Worm (Caenorhabditis elegans) whole organism, L4 larva: Measurements from ENCODE around the gene mib-1.

ENCODE experiments used
- D1046.2 ChIP-seq: fragments of 200-800 bp; sonication (Bioruptor generic); IDR thresholded peaks from 2 replicates; pipeline ENCODE4 v1.3.6; 2022; ENCODE audit warnings: missing genetic modification characterization, missing compliant biosample characterization
- R02D3.7 ChIP-seq: fragments of 150-350 bp; sonication (generic microtip); optimal IDR thresholded peaks from 3 replicates; lab custom pipeline; 2014; ENCODE audit warnings: missing biosample characterization, missing genetic modification characterization
- Y105C5A.15 ChIP-seq: fragments of 200-800 bp; sonication (Bioruptor generic); IDR thresholded peaks from 2 replicates; pipeline ENCODE4 v1.3.6; 2022; ENCODE audit warnings: missing genetic modification characterization, missing compliant biosample characterization
- Y48G9A.11 ChIP-seq: fragments of 200-800 bp; sonication (Bioruptor generic); IDR thresholded peaks from 2 replicates; pipeline ENCODE4 v1.3.6; 2022; ENCODE audit warnings: missing genetic modification reagents, missing genetic modification characterization, missing compliant biosample characterization
- Y75B8A.6 ChIP-seq: fragments of 200-800 bp; sonication (Bioruptor generic); IDR thresholded peaks from 2 replicates; pipeline ENCODE4 v1.3.6; 2022; ENCODE audit warnings: missing genetic modification reagents, missing genetic modification characterization, missing compliant biosample characterization
- ZK546.5 ChIP-seq, 2 experiments: sonication (generic microtip); optimal IDR thresholded peaks; 2 replicates each; lab custom pipeline; 2017; ENCODE audit warnings: missing biosample characterization in 2 of 2, missing genetic modification characterization in 2 of 2
- arid-1 ChIP-seq: fragments of 200-800 bp; sonication (Bioruptor generic); conservative IDR thresholded peaks from 2 replicates; pipeline ENCODE4 v1.3.6; 2022; ENCODE audit warnings: missing genetic modification reagents, missing genetic modification characterization, missing compliant biosample characterization
- ceh-28 ChIP-seq: fragments of 150-350 bp; optimal IDR thresholded peaks from 2 replicates; lab custom pipeline; 2014; ENCODE audit warnings: missing biosample characterization, missing genetic modification reagents, missing genetic modification characterization
- ceh-82 ChIP-seq: sonication (generic microtip); optimal IDR thresholded peaks from 2 replicates; lab custom pipeline; 2017; ENCODE audit warnings: missing biosample characterization, missing genetic modification characterization
- ctbp-1 ChIP-seq: fragments of 200-800 bp; sonication (Bioruptor generic); IDR thresholded peaks from 2 replicates; pipeline ENCODE4 v1.3.6; 2022; ENCODE audit warnings: missing genetic modification reagents, missing genetic modification characterization, missing compliant biosample characterization
- daf-16 ChIP-seq, 3 experiments: sonication (generic microtip); optimal IDR thresholded peaks; 2 replicates each; lab custom pipeline; 2016 to 2017; ENCODE audit warnings: missing genetic modification characterization in 3 of 3, missing genetic modification reagents in 3 of 3, mild to moderate bottlenecking in 2 of 3, missing compliant biosample characterization in 2 of 3, missing biosample characterization in 1 of 3, moderate library complexity in 1 of 3
- daf-19 ChIP-seq: fragments of 200-800 bp; sonication (Bioruptor generic); conservative IDR thresholded peaks from 2 replicates; pipeline ENCODE4 v1.3.6; 2022; ENCODE audit warnings: missing genetic modification characterization, missing compliant biosample characterization
- dmd-6 ChIP-seq: fragments of 200-800 bp; sonication (Bioruptor generic); IDR thresholded peaks from 2 replicates; pipeline ENCODE4 v1.3.6; 2022; ENCODE audit warnings: missing genetic modification reagents, missing genetic modification characterization, missing compliant biosample characterization
- dmd-8 ChIP-seq: fragments of 200-800 bp; sonication (Bioruptor generic); IDR thresholded peaks from 2 replicates; pipeline ENCODE4 v1.3.6; 2022; ENCODE audit warnings: missing genetic modification characterization, missing compliant biosample characterization
- dmd-9 ChIP-seq: fragments of 200-800 bp; sonication (Bioruptor generic); IDR thresholded peaks from 2 replicates; pipeline ENCODE4 v1.3.6; 2022; ENCODE audit warnings: missing genetic modification reagents, missing genetic modification characterization, missing compliant biosample characterization
- dpl-1 ChIP-seq: fragments of 150-350 bp; optimal IDR thresholded peaks from 2 replicates; lab custom pipeline; 2014; ENCODE audit warnings: missing biosample characterization, missing genetic modification reagents, missing genetic modification characterization
- egl-27 ChIP-seq: sonication (generic microtip); optimal IDR thresholded peaks from 3 replicates; lab custom pipeline; 2017; ENCODE audit warnings: missing biosample characterization, missing genetic modification reagents, missing genetic modification characterization
- egl-43 ChIP-seq: fragments of 200-800 bp; sonication (Bioruptor generic); IDR thresholded peaks from 2 replicates; pipeline ENCODE4 v1.3.6; 2022; ENCODE audit warnings: missing genetic modification reagents, missing genetic modification characterization, missing compliant biosample characterization
- hlh-11 ChIP-seq: fragments of 200-800 bp; sonication (Bioruptor generic); optimal IDR thresholded peaks from 2 replicates; lab custom pipeline; 2018; ENCODE audit warnings: mild to moderate bottlenecking, missing genetic modification characterization, missing compliant biosample characterization
- hlh-30 ChIP-seq: sonication (generic microtip); optimal IDR thresholded peaks from 2 replicates; lab custom pipeline; 2017; ENCODE audit warnings: antibody characterized with exemption, mild to moderate bottlenecking, missing genetic modification characterization, missing compliant biosample characterization; ENCODE audit not compliant: insufficient read depth
- jun-1 ChIP-seq: fragments of 150-350 bp; optimal IDR thresholded peaks from 2 replicates; lab custom pipeline; 2014; ENCODE audit warnings: missing biosample characterization, missing genetic modification reagents, missing genetic modification characterization
- lim-7 ChIP-seq: fragments of 200-800 bp; sonication (Bioruptor generic); IDR thresholded peaks from 2 replicates; pipeline ENCODE4 v1.3.6; 2022; ENCODE audit warnings: missing genetic modification characterization, missing compliant biosample characterization
- lin-1 ChIP-seq: fragments of 200-800 bp; sonication (Bioruptor generic); IDR thresholded peaks from 2 replicates; pipeline ENCODE4 v1.3.6; 2022; ENCODE audit warnings: missing genetic modification reagents, missing genetic modification characterization, missing compliant biosample characterization
- lin-13 ChIP-seq: fragments of 150-350 bp; optimal IDR thresholded peaks from 2 replicates; lab custom pipeline; 2014; ENCODE audit warnings: missing biosample characterization, missing genetic modification reagents, missing genetic modification characterization
- lin-29 ChIP-seq: fragments of 200-800 bp; sonication (Bioruptor generic); IDR thresholded peaks from 2 replicates; pipeline ENCODE4 v1.3.6; 2022; ENCODE audit warnings: missing genetic modification reagents, missing genetic modification characterization, missing compliant biosample characterization
- lin-38 ChIP-seq: fragments of 200-800 bp; sonication (Bioruptor generic); IDR thresholded peaks from 2 replicates; pipeline ENCODE4 v1.3.6; 2022; ENCODE audit warnings: missing genetic modification reagents, missing genetic modification characterization, missing compliant biosample characterization
- lin-39 ChIP-seq: fragments of 150-350 bp; optimal IDR thresholded peaks from 2 replicates; lab custom pipeline; 2014; ENCODE audit warnings: missing biosample characterization, missing genetic modification reagents, missing genetic modification characterization
- lir-3 ChIP-seq: sonication (generic microtip); optimal IDR thresholded peaks from 2 replicates; lab custom pipeline; 2016; ENCODE audit warnings: mild to moderate bottlenecking, missing genetic modification characterization, missing compliant biosample characterization
- lsy-2 ChIP-seq, 2 experiments: fragments of 150-350 bp in 1 of 2; sonication (generic microtip) in 1 of 2; optimal IDR thresholded peaks; 2 replicates each; lab custom pipeline; 2014 to 2017; ENCODE audit warnings: missing biosample characterization in 2 of 2, missing genetic modification characterization in 2 of 2
- mdt-29 ChIP-seq: fragments of 200-800 bp; sonication (Bioruptor generic); IDR thresholded peaks from 2 replicates; pipeline ENCODE4 v1.3.6; 2022; ENCODE audit warnings: missing genetic modification reagents, missing genetic modification characterization, missing compliant biosample characterization
- mep-1 ChIP-seq: fragments of 150-350 bp; sonication (generic microtip); optimal IDR thresholded peaks from 3 replicates; lab custom pipeline; 2014; ENCODE audit warnings: missing biosample characterization, missing genetic modification characterization
- mxl-3 ChIP-seq: fragments of 200-800 bp; sonication (Bioruptor generic); optimal IDR thresholded peaks from 2 replicates; lab custom pipeline; 2018; ENCODE audit warnings: mild to moderate bottlenecking, missing genetic modification characterization, missing compliant biosample characterization
- nhr-102 ChIP-seq: sonication (generic microtip); optimal IDR thresholded peaks from 2 replicates; lab custom pipeline; 2016; ENCODE audit warnings: mild to moderate bottlenecking, missing genetic modification characterization, moderate library complexity, missing compliant biosample characterization
- nhr-11 ChIP-seq: fragments of 150-350 bp; optimal IDR thresholded peaks from 2 replicates; lab custom pipeline; 2014; ENCODE audit warnings: missing biosample characterization, missing genetic modification characterization
- nhr-28 ChIP-seq: fragments of 150-350 bp; optimal IDR thresholded peaks from 2 replicates; lab custom pipeline; 2014; ENCODE audit warnings: missing biosample characterization, missing genetic modification characterization
- nhr-41 ChIP-seq: fragments of 200-800 bp; sonication (Bioruptor generic); IDR thresholded peaks from 2 replicates; pipeline ENCODE4 v1.3.6; 2022; ENCODE audit warnings: missing genetic modification reagents, missing genetic modification characterization, missing compliant biosample characterization
- nhr-48 ChIP-seq: sonication (generic microtip); optimal IDR thresholded peaks from 2 replicates; lab custom pipeline; 2016; ENCODE audit warnings: mild to moderate bottlenecking, missing genetic modification characterization, missing compliant biosample characterization
- nhr-76 ChIP-seq: fragments of 150-350 bp; optimal IDR thresholded peaks from 2 replicates; lab custom pipeline; 2014; ENCODE audit warnings: missing biosample characterization, missing genetic modification characterization
- nhr-77 ChIP-seq: fragments of 150-350 bp; optimal IDR thresholded peaks from 2 replicates; lab custom pipeline; 2014; ENCODE audit warnings: missing biosample characterization, missing genetic modification characterization
- pqm-1 ChIP-seq: sonication (generic microtip); optimal IDR thresholded peaks from 2 replicates; lab custom pipeline; 2017; ENCODE audit warnings: missing biosample characterization, missing genetic modification characterization
- rbr-2 ChIP-seq: sonication (generic microtip); optimal IDR thresholded peaks from 2 replicates; lab custom pipeline; 2016; ENCODE audit warnings: missing genotype, missing genetic modification characterization, missing compliant biosample characterization
- tra-1 ChIP-seq: fragments of 200-800 bp; sonication (Bioruptor generic); IDR thresholded peaks from 2 replicates; pipeline ENCODE4 v1.3.6; 2022; ENCODE audit warnings: missing genetic modification reagents, missing genetic modification characterization, missing compliant biosample characterization
- unc-130 ChIP-seq: sonication (generic microtip); optimal IDR thresholded peaks from 2 replicates; lab custom pipeline; 2016; ENCODE audit warnings: missing genetic modification reagents, missing genetic modification characterization, missing compliant biosample characterization
- unc-62 ChIP-seq, 3 experiments: fragments of 150-350 bp in 1 of 3; sonication (generic microtip); optimal IDR thresholded peaks in 2 of 3; peaks in 1 of 3; 1 replicate in 1 of 3; 2 replicates in 2 of 3; lab custom pipeline; 2014 to 2017; ENCODE audit warnings: missing biosample characterization in 3 of 3, missing genetic modification characterization in 3 of 3, missing genetic modification reagents in 3 of 3, missing genotype in 1 of 3
- vab-7 ChIP-seq: fragments of 200-800 bp; sonication (Bioruptor generic); IDR thresholded peaks from 2 replicates; pipeline ENCODE4 v1.3.6; 2022; ENCODE audit warnings: missing genetic modification reagents, missing genetic modification characterization, missing compliant biosample characterization
- zag-1 ChIP-seq: fragments of 150-350 bp; optimal IDR thresholded peaks from 2 replicates; lab custom pipeline; 2014; ENCODE audit warnings: missing biosample characterization, missing genetic modification characterization
- zfp-3 ChIP-seq: fragments of 200-800 bp; sonication (Bioruptor generic); conservative IDR thresholded peaks from 2 replicates; pipeline ENCODE4 v1.3.6; 2022; ENCODE audit warnings: missing genetic modification reagents, missing genetic modification characterization, missing compliant biosample characterization
- ztf-11 ChIP-seq: fragments of 150-350 bp; optimal IDR thresholded peaks from 2 replicates; lab custom pipeline; 2014; ENCODE audit warnings: missing biosample characterization, missing genetic modification characterization

mib-1 gene

ce11 chrIII:11268532-11268931, 21.9 kb downstream of the mib-1 start:
- TF ChIP-seq hlh-30 (tag; lab: Kevin White, UChicago) = no peak
- TF ChIP-seq nhr-41 (GFP tag; lab: Robert Waterston, UW) = no peak
- no peak for TF ChIP-seq ceh-28 (tag; lab: Kevin White, UChicago)
- TF ChIP-seq lir-3 (tag; lab: Kevin White, UChicago) = no peak
- TF ChIP-seq dmd-8 (GFP tag; lab: Robert Waterston, UW) = no peak
- TF ChIP-seq D1046.2 (GFP tag; lab: Robert Waterston, UW) = no peak
- no peak for TF ChIP-seq lin-13
- no peak for TF ChIP-seq lim-7
- TF ChIP-seq egl-43 (GFP tag; lab: Robert Waterston, UW) = no peak
- TF ChIP-seq mep-1 (tag; lab: Kevin White, UChicago) = no peak
- no peak for TF ChIP-seq lin-38 (GFP tag; lab: Robert Waterston, UW)
- TF ChIP-seq mxl-3 (GFP tag; lab: Kevin White, UChicago) = no peak
- no peak for TF ChIP-seq vab-7 (GFP tag; lab: Robert Waterston, UW)
- peak; percentile 8 for TF ChIP-seq hlh-11
- TF ChIP-seq ctbp-1 (GFP tag; lab: Robert Waterston, UW) = no peak
- no peak for TF ChIP-seq lin-39 (tag; lab: Kevin White, UChicago)
- TF ChIP-seq dmd-9 (GFP tag; lab: Robert Waterston, UW) = no peak
- TF ChIP-seq zag-1 (tag; lab: Kevin White, UChicago) = no peak
- TF ChIP-seq R02D3.7 (tag; lab: Kevin White, UChicago) = no peak
- TF ChIP-seq unc-130 (GFP tag; lab: Kevin White, UChicago) = no peak
- no peak for TF ChIP-seq daf-19 (GFP tag; lab: Robert Waterston, UW)
- no peak for TF ChIP-seq Y105C5A.15 (GFP tag; lab: Robert Waterston, UW)
- no peak for TF ChIP-seq arid-1 (GFP tag; lab: Robert Waterston, UW)
- no peak for TF ChIP-seq lsy-2 (tag; optimal IDR thresholded peaks at IDR 0.05; lab: Kevin White, UChicago)
- TF ChIP-seq ztf-11 (tag; lab: Kevin White, UChicago) = no peak
- no peak for TF ChIP-seq zfp-3 (GFP tag; lab: Robert Waterston, UW)
- peak; percentile 3 for TF ChIP-seq nhr-48 (tag; lab: Kevin White, UChicago)
- TF ChIP-seq nhr-102 (tag; lab: Kevin White, UChicago) = no peak
- TF ChIP-seq unc-62 (GFP tag; optimal IDR thresholded peaks at IDR 0.05 in 1 of 2; lab: Kevin White, UChicago) = no peak
- TF ChIP-seq unc-62 (tag; optimal IDR thresholded peaks at IDR 0.05; lab: Kevin White, UChicago) = no peak
- no peak for TF ChIP-seq nhr-76 (tag; lab: Kevin White, UChicago)
- peak; percentile 36 for TF ChIP-seq pqm-1 (tag; lab: Kevin White, UChicago)
- TF ChIP-seq lin-1 = no peak
- peak; percentile 61 for TF ChIP-seq nhr-28 (tag; lab: Kevin White, UChicago)
- no peak for TF ChIP-seq jun-1 (tag; lab: Kevin White, UChicago)
- no peak for TF ChIP-seq daf-16 (GFP tag; optimal IDR thresholded peaks at IDR 0.05; lab: Kevin White, UChicago)
- TF ChIP-seq daf-16 (tag; optimal IDR thresholded peaks at IDR 0.05; lab: Kevin White, UChicago) = peak; percentile 24
- peak; percentile 66 for TF ChIP-seq dmd-6
- TF ChIP-seq egl-27 = no peak
- TF ChIP-seq rbr-2 (tag; lab: Kevin White, UChicago) = no peak
- TF ChIP-seq tra-1 (GFP tag; lab: Robert Waterston, UW) = 0 out of 2 replicates have a peak, but pooled peaks have one; percentile 5
- TF ChIP-seq Y75B8A.6 (GFP tag; lab: Robert Waterston, UW) = no peak
- TF ChIP-seq nhr-77 (tag; lab: Kevin White, UChicago) = no peak
- no peak for TF ChIP-seq ZK546.5 (tag; optimal IDR thresholded peaks at IDR 0.05; lab: Kevin White, UChicago)
- TF ChIP-seq lin-29 (GFP tag; lab: Robert Waterston, UW) = no peak
- no peak for TF ChIP-seq Y48G9A.11 (GFP tag; lab: Robert Waterston, UW)
- no peak for TF ChIP-seq ceh-82 (tag; lab: Kevin White, UChicago)
- TF ChIP-seq mdt-29 (GFP tag; lab: Robert Waterston, UW) = no peak
- no peak for TF ChIP-seq dpl-1 (GFP tag; lab: Kevin White, UChicago)
- TF ChIP-seq nhr-11 (tag; lab: Kevin White, UChicago) = no peak
- TF ChIP-seq, all 104 proteins: peak for 7
